Fruit fly (Drosophila melanogaster): Measurements from ENCODE around the gene klar.

Gene klar

DNA sequence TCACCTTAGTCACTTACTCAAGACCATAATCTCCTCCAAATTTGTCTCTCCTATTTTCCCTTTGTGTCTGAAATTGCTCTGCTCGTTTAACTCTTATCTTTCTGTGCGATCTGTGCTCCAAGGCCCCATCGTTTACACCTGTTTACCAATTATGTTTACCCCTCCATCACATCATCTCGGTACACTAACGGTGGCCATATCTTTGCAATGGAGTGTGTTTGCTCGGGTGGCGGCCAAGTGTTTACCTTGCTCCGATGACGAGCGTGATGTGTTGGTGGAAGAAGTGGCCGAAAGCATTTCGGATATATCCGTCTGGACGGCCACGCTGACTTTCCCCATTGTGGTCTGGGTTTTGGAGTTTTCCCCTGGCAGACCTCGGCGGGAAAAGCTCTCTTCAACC, 100.2 kb downstream of the klar start (continued):
- TF ChIP-seq dac (GFP tag; optimal IDR thresholded peaks at IDR 0.05) (no peak), CG10669 (GFP tag; optimal IDR thresholded peaks at IDR 0.05) (peak; percentile 35), fd85E (GFP tag; optimal IDR thresholded peaks at IDR 0.05) (no peak), Hr38 (GFP tag; optimal IDR thresholded peaks at IDR 0.05) (no peak), net (GFP tag; optimal IDR thresholded peaks at IDR 0.05) (peak; percentile 39), CG6808 (GFP tag; optimal IDR thresholded peaks at IDR 0.05) (peak; percentile 43), CG11902 (GFP tag; optimal IDR thresholded peaks at IDR 0.05) (no peak), OdsH (GFP tag; optimal IDR thresholded peaks at IDR 0.05) (no peak), CG6854 (GFP tag; optimal IDR thresholded peaks at IDR 0.05) (peak; percentile 67), CG8632 (GFP tag; optimal IDR thresholded peaks at IDR 0.05) (peak; percentile 29), CG34406 (GFP tag; optimal IDR thresholded peaks at IDR 0.05) (peak; percentile 27), Hr39 (GFP tag; optimal IDR thresholded peaks at IDR 0.05) (no peak), fkh (GFP tag; optimal IDR thresholded peaks at IDR 0.05) (peak; percentile 97), CG6276 (GFP tag; optimal IDR thresholded peaks at IDR 0.05) (peak; percentile 28), Ets21C (GFP tag; optimal IDR thresholded peaks at IDR 0.05) (no peak), Eip78C (GFP tag) (peak; percentile 85), Sox14 (GFP tag; optimal IDR thresholded peaks at IDR 0.05) (no peak), CG16779 (tag; optimal IDR thresholded peaks at IDR 0.05) (no peak), Sox102F (GFP tag; optimal IDR thresholded peaks at IDR 0.05) (no peak), acj6 (GFP tag; optimal IDR thresholded peaks at IDR 0.05) (peak; percentile 12), CG4318 (GFP tag; optimal IDR thresholded peaks at IDR 0.05) (no peak), Sox15 (GFP tag; optimal IDR thresholded peaks at IDR 0.05) (no peak), CG11762 (GFP tag; optimal IDR thresholded peaks at IDR 0.05; ENCODE audit: insufficient read depth) (no peak), CG10631 (GFP tag; optimal IDR thresholded peaks at IDR 0.05) (peak; percentile 41), achi (GFP tag; optimal IDR thresholded peaks at IDR 0.05) (peak; percentile 2), Ets96B (tag; optimal IDR thresholded peaks at IDR 0.05) (no peak), CG3032 (tag; optimal IDR thresholded peaks at IDR 0.05) (no peak), Met (GFP tag; optimal IDR thresholded peaks at IDR 0.05) (no peak), CG9139 (GFP tag; optimal IDR thresholded peaks at IDR 0.05) (peak; percentile 74), CG31627 (GFP tag; optimal IDR thresholded peaks at IDR 0.05) (no peak), CG8319 (GFP tag; optimal IDR thresholded peaks at IDR 0.05) (no peak), Blimp-1 (GFP tag; optimal IDR thresholded peaks at IDR 0.05) (peak; percentile 26), CG32006 (GFP tag; optimal IDR thresholded peaks at IDR 0.05) (peak; percentile 18)

DNA sequence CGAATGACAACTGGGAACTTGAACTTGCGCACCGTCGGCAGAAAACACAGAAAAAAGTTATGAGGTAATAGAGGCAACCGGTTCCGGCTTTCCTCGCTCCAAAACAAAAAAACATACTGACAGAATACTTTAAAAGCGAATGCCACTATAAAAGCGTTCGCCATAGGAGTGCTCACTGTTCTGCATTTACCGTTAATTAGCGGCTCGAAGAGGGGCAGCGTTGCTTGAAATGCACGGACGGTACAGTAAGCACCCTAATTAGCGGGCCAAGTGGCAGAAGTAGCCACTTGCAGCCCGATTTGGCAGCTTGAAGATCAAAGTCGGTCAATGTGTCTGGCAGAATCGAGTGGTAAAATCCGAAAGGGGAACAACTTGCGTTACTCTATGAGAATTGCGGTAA, 100.9 kb downstream of the klar start:
- TF ChIP-seq CG8119 (GFP tag; IDR thresholded peaks at IDR 0.05) = no peak
- TF ChIP-seq vri (GFP tag; optimal IDR thresholded peaks at IDR 0.05) = no peak
- TF ChIP-seq Ets96B (tag; optimal IDR thresholded peaks at IDR 0.05) = no peak
- TF ChIP-seq CG3919 (GFP tag; optimal IDR thresholded peaks at IDR 0.05) = no peak
- no peak for TF ChIP-seq fkh (GFP tag; optimal IDR thresholded peaks at IDR 0.05)
- no peak for TF ChIP-seq Hr38 (GFP tag; optimal IDR thresholded peaks at IDR 0.05)
- no peak for TF ChIP-seq acj6 (GFP tag; optimal IDR thresholded peaks at IDR 0.05)
- TF ChIP-seq CG10631 (GFP tag; optimal IDR thresholded peaks at IDR 0.05) = no peak
- no peak for TF ChIP-seq salr (GFP tag; optimal IDR thresholded peaks at IDR 0.05)

DNA sequence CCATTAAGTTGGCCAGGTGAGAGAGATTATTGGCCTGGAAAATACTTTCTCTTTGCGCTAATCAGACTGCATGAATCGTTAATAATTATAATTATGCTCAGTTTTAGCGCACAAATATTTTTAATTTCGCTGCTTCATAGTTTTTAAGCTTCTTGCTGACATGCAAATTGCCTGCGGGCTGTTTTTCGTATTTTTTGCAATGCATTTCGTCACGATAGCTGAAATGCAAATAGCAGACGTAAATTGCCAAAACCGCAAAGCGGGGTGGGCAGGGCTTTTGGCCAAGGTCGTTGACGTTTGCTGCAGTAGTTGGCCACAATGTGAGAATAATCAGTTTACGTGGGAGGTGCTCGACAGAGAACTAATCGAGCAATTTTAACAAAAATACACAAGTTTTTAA, 102.1 kb downstream of the klar start:
- no peak for TF ChIP-seq Met (GFP tag; optimal IDR thresholded peaks at IDR 0.05)

DNA sequence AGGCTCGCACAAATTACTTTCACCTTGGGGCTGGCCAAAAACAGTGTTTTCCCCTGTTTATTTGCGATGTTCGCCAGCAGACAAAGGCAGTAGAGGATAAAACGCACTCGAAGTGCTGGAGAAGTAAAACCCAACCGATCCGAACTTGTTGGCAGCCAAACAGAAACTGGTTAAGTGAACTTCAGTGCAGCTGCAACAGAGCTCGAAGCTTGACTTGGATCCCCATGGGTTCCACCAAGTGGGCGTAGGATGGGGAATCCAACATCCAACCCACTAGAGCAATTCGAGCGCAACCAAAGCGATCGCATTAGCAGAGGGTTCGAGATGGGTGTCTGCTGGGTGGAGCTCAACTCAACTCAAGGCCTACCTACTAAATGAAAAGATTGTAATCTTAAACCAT, 102.8 kb downstream of the klar start:
- TF ChIP-seq eg (GFP tag; IDR thresholded peaks at IDR 0.05) (0 out of 3 replicates have a peak, but pooled peaks have one; percentile 7), CG6792 (GFP tag; optimal IDR thresholded peaks at IDR 0.05) (no peak), Blimp-1 (GFP tag; optimal IDR thresholded peaks at IDR 0.05) (peak; percentile 50), CG10631 (GFP tag; optimal IDR thresholded peaks at IDR 0.05) (no peak), Ets96B (tag; optimal IDR thresholded peaks at IDR 0.05) (no peak)

Measured in whole organism, prepupa.